Fruit fly (Drosophila melanogaster) S2 (cell line): Measurements from ENCODE around the gene Hydr2.

Source experiments
- CG8478 ChIP-seq: fragments of >200 bp; optimal IDR thresholded peaks from 2 replicates; lab custom pipeline; 2018
- CTCF ChIP-seq, 2 experiments: fragments of >200 bp; optimal IDR thresholded peaks; 2 replicates each; lab custom pipeline; 2018

dm6 chr2L:3165022-3165647 is 1.7 kb downstream of the Hydr2 start:
- no peak for TF ChIP-seq CTCF (optimal IDR thresholded peaks at IDR 0.05; lab: Kevin White, UChicago)
- no peak for TF ChIP-seq CG8478 (lab: Kevin White, UChicago)
